Fruit fly (Drosophila melanogaster): Measurements from ENCODE around the gene Ir100a.

Gene Ir100a

DNA sequence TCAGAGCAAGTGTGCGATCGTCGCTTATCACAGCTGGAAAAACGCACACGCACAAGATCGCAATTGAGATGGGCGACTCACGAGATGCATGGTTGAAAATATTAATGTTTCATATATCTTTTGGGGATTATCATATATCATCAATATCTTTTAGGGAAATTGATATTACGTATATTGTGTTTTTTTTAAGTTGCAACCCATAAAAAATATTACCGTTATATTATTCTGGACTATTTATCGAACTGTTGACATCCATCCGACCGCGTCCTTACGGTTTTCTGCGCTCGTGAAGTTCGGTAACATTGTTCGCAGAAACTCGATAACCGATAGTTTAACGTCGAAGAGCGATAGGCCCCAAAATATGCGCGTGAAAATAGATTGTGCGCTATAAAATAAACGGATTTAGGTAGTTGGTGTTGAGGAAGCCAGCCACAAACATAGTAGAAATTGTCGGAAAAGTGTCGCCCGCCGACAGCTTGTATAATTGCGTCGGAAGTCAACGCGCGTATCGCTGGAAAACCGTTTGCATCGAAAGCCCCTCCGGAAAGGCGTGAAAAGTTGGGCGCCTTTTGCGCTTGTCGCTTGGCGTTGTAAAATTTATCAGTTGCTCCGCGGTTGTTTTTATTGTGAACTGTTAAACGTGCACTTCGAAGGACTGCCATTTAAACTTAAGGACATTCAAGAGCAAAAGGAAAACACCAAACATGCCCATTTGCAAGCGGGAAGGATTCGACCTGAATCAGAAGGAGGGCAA, 6.9 kb upstream of the Ir100a start, which contains the start of the genes Mccc1 and Acf (continued):
- TF ChIP-seq emc (GFP tag; optimal IDR thresholded peaks at IDR 0.05), result no peak
- peak; percentile 91; the same call in 2 of the 3 replicates for TF ChIP-seq CG17361 (GFP tag; IDR thresholded peaks at IDR 0.05)
- peak; percentile 60 for TF ChIP-seq Rfx (GFP tag; IDR thresholded peaks at IDR 0.05)
- TF ChIP-seq CTCF (GFP tag; optimal IDR thresholded peaks at IDR 0.05), result no peak
- no peak for TF ChIP-seq trh (GFP tag; optimal IDR thresholded peaks at IDR 0.05)
- peak; percentile 33 for TF ChIP-seq Dp (GFP tag; optimal IDR thresholded peaks at IDR 0.05)
- TF ChIP-seq amos (GFP tag; IDR thresholded peaks at IDR 0.05; ENCODE audit: partially characterized antibody), result peak; percentile 65
- TF ChIP-seq gsb-n (tag; optimal IDR thresholded peaks at IDR 0.05), result no peak
- peak; percentile 86 for TF ChIP-seq stwl (tag; optimal IDR thresholded peaks at IDR 0.05)
- TF ChIP-seq fd96Cb (tag; optimal IDR thresholded peaks at IDR 0.05), result no peak
- no peak for TF ChIP-seq dan (GFP tag; IDR thresholded peaks at IDR 0.05)
- TF ChIP-seq CG18011 (GFP tag; optimal IDR thresholded peaks at IDR 0.05), result no peak
- TF ChIP-seq Opbp (GFP tag; IDR thresholded peaks at IDR 0.05; ENCODE audit: partially characterized antibody), result peak; percentile 62; the same call in 2 of the 3 replicates
- peak; percentile 73 for TF ChIP-seq Dll (GFP tag; IDR thresholded peaks at IDR 0.05; ENCODE audit: partially characterized antibody)
- TF ChIP-seq zf30C (GFP tag; optimal IDR thresholded peaks at IDR 0.05), result no peak
- no peak for TF ChIP-seq Dad (GFP tag; optimal IDR thresholded peaks at IDR 0.05)
- no peak for TF ChIP-seq Hr51 (GFP tag; optimal IDR thresholded peaks at IDR 0.05)
- TF ChIP-seq CG1792 (GFP tag; optimal IDR thresholded peaks at IDR 0.05), result peak; percentile 25
- TF ChIP-seq z (GFP tag; IDR thresholded peaks at IDR 0.05), result no peak
- TF ChIP-seq CG9609 (GFP tag; optimal IDR thresholded peaks at IDR 0.05), result peak; percentile 19
- TF ChIP-seq HLH4C (GFP tag; IDR thresholded peaks at IDR 0.05; ENCODE audit: partially characterized antibody), result peak; percentile 76
- TF ChIP-seq Taf1 (GFP tag; IDR thresholded peaks at IDR 0.05), result no peak
- peak; percentile 76 for TF ChIP-seq BEAF-32 (GFP tag; optimal IDR thresholded peaks at IDR 0.05)
- TF ChIP-seq CG1832 (GFP tag; optimal IDR thresholded peaks at IDR 0.05), result no peak
- TF ChIP-seq ac (GFP tag; optimal IDR thresholded peaks at IDR 0.05), result no peak
- TF ChIP-seq CG18476 (GFP tag; optimal IDR thresholded peaks at IDR 0.05), result peak; percentile 59
- TF ChIP-seq CG6854 (GFP tag; optimal IDR thresholded peaks at IDR 0.05), result no peak
- 0 out of 3 replicates have a peak, but pooled peaks have one; percentile 16 for TF ChIP-seq Dbx (GFP tag; IDR thresholded peaks at IDR 0.05)
- TF ChIP-seq ewg (GFP tag; optimal IDR thresholded peaks at IDR 0.05), result peak; percentile 44
- no peak for TF ChIP-seq Fer2 (tag; optimal IDR thresholded peaks at IDR 0.05)
- TF ChIP-seq CG15073 (GFP tag; optimal IDR thresholded peaks at IDR 0.05), result no peak
- TF ChIP-seq her (GFP tag; optimal IDR thresholded peaks at IDR 0.05), result no peak
- TF ChIP-seq CG3163 (GFP tag; optimal IDR thresholded peaks at IDR 0.05), result no peak
- TF ChIP-seq CG34376 (GFP tag; optimal IDR thresholded peaks at IDR 0.05), result no peak
- peak; percentile 37 for TF ChIP-seq pum (GFP tag; optimal IDR thresholded peaks at IDR 0.05)

DNA sequence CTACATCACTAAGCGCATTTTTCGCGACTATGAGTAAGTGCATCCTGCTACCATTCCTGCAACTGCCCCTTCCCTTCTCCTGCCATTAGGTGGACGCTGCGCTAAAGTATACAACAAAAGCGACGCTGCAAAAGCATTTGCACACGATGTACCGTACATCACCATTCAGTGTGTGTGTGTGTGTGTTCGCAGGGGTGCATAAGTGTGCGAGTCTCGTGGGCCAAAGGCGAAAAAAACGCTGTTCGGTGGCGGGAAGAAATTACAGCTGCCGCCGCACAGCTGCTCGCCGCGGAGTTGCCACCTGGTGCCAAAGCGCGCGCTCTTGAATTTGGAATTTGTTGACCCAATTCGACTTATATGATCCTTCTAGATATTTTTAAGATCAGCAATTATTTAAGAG, 6.3 kb upstream of the Ir100a start:
- TF ChIP-seq Adf1 (GFP tag; IDR thresholded peaks at IDR 0.05) (peak; percentile 45), nmo (GFP tag; optimal IDR thresholded peaks at IDR 0.05) (no peak), CG2202 (tag; optimal IDR thresholded peaks at IDR 0.05) (no peak), CG9797 (GFP tag; optimal IDR thresholded peaks at IDR 0.05) (peak; percentile 28), crol (GFP tag; IDR thresholded peaks at IDR 0.05) (peak; percentile 51), sisA (GFP tag; IDR thresholded peaks at IDR 0.05) (no peak), phol (tag; optimal IDR thresholded peaks at IDR 0.05) (peak; percentile 9), pb (GFP tag; optimal IDR thresholded peaks at IDR 0.05) (no peak), amos (GFP tag; IDR thresholded peaks at IDR 0.05; ENCODE audit: partially characterized antibody) (no peak), E2f1 (GFP tag; IDR thresholded peaks at IDR 0.05) (peak; percentile 87), zfh1 (GFP tag; IDR thresholded peaks at IDR 0.05) (0 out of 3 replicates have a peak, but pooled peaks have one; percentile 10), ase (GFP tag; IDR thresholded peaks at IDR 0.05) (0 out of 3 replicates have a peak, but pooled peaks have one; percentile 42), CG32532 (GFP tag; IDR thresholded peaks at IDR 0.05) (0 out of 2 replicates have a peak, but pooled peaks have one; percentile 15), bigmax (GFP tag; optimal IDR thresholded peaks at IDR 0.05) (no peak), stwl (tag; optimal IDR thresholded peaks at IDR 0.05) (peak; percentile 35), CG14441 (GFP tag; IDR thresholded peaks at IDR 0.05) (no peak), CG17186 (GFP tag; optimal IDR thresholded peaks at IDR 0.05) (peak; percentile 66), Mrtf (GFP tag; IDR thresholded peaks at IDR 0.05) (no peak)

All from whole organism, embryonic.